Worm (Caenorhabditis elegans): ENCODE results near the gene map-2.

map-2 gene

DNA sequence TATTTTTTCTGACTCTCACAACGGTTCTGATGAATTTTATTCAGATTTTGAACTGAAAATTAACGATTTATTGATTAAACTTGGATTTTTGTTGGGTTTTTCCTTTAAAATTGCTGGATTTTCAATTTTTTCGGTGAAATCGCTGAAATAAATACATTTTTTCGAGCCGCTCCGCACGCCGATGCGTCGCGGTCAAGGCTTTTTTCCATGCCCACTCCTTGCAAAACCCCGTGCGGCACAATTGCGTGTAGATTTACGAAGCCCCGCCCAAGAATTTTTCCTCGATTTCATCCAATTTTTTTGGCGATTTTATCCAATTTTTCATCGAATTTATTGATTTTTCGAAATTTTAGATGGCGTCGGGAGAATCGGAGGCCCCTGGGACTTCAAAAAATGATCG, 10.8 kb upstream of the map-2 start, which contains the start of gene gtsf-1 (continued):
- TF ChIP-seq lin-11 (tag; optimal IDR thresholded peaks at IDR 0.05): peak; percentile 47
- peak; percentile 7 for TF ChIP-seq ets-4 (tag; optimal IDR thresholded peaks at IDR 0.05)
- TF ChIP-seq nhr-232 (tag; optimal IDR thresholded peaks at IDR 0.05): no peak
- TF ChIP-seq rnt-1 (tag; optimal IDR thresholded peaks at IDR 0.05): peak; percentile 50
- TF ChIP-seq nfya-1 (tag; optimal IDR thresholded peaks at IDR 0.05): peak; percentile 85
- peak; percentile 52 for TF ChIP-seq ztf-16 (tag; optimal IDR thresholded peaks at IDR 0.05)
- TF ChIP-seq pax-1 (tag; optimal IDR thresholded peaks at IDR 0.05): no peak
- TF ChIP-seq ceh-14 (tag; optimal IDR thresholded peaks at IDR 0.05): peak; percentile 81
- peak; percentile 74 for TF ChIP-seq K09A11.1 (tag; optimal IDR thresholded peaks at IDR 0.05; ENCODE audit: insufficient read depth)
- TF ChIP-seq gmeb-2 (tag; optimal IDR thresholded peaks at IDR 0.05): peak; percentile 44
- peak; percentile 47 for TF ChIP-seq ceh-34 (tag; optimal IDR thresholded peaks at IDR 0.05)
- TF ChIP-seq pat-9 (tag; optimal IDR thresholded peaks at IDR 0.05): peak; percentile 47
- peak; percentile 79 for TF ChIP-seq tbx-2 (tag; optimal IDR thresholded peaks at IDR 0.05)
- TF ChIP-seq sdc-2 (tag; optimal IDR thresholded peaks at IDR 0.05): no peak
- no peak for TF ChIP-seq npax-4 (tag; optimal IDR thresholded peaks at IDR 0.05)
- peak; percentile 53 for TF ChIP-seq ceh-2 (tag; optimal IDR thresholded peaks at IDR 0.05)
- no peak for TF ChIP-seq ahr-1 (tag; optimal IDR thresholded peaks at IDR 0.05)
- peak; percentile 25 for TF ChIP-seq C38D4.7 (GFP tag; optimal IDR thresholded peaks at IDR 0.05)
- peak; percentile 54 for TF ChIP-seq unc-86 (tag; optimal IDR thresholded peaks at IDR 0.05)
- TF ChIP-seq ceh-48 (tag; optimal IDR thresholded peaks at IDR 0.05): peak; percentile 45
- no peak for TF ChIP-seq nhr-11 (tag; optimal IDR thresholded peaks at IDR 0.05)
- peak; percentile 25 for TF ChIP-seq fax-1 (tag; optimal IDR thresholded peaks at IDR 0.05)
- peak; percentile 46 for TF ChIP-seq zip-5 (tag; optimal IDR thresholded peaks at IDR 0.05)

DNA sequence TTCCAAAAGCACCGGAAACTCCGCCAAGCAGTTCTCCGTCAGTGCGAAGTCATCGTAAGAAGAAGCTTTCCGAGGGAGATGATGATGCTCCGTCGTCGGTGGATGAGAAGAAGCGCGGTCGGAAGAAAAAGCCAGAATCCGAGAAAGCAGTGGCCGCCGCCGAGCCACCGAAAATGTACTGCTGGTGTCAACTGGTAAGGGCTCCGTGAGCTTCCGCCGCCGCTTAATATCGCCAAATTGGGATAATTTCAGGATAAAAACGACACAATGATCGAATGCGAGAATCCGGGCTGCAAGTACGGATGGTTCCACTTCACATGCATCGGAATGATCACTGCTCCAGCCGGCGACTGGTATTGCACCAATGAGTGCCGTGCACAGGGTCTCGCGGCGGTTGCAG, 10.2 kb upstream of the map-2 start:
- TF ChIP-seq madf-2 (tag; optimal IDR thresholded peaks at IDR 0.05) (no peak), sdc-2 (tag; optimal IDR thresholded peaks at IDR 0.05) (no peak), nhr-232 (tag; optimal IDR thresholded peaks at IDR 0.05) (no peak), nfya-1 (tag; optimal IDR thresholded peaks at IDR 0.05) (no peak), hlh-30 (tag; optimal IDR thresholded peaks at IDR 0.05; ENCODE audit: insufficient read depth) (no peak), ceh-14 (tag; optimal IDR thresholded peaks at IDR 0.05) (no peak), ceh-2 (tag; optimal IDR thresholded peaks at IDR 0.05) (no peak), ceh-6 (GFP tag; optimal IDR thresholded peaks at IDR 0.05) (no peak), pros-1 (tag; optimal IDR thresholded peaks at IDR 0.05) (no peak), syd-9 (tag; optimal IDR thresholded peaks at IDR 0.05) (no peak), zip-5 (tag; optimal IDR thresholded peaks at IDR 0.05) (no peak), ceh-45 (GFP tag; IDR thresholded peaks at IDR 0.05) (no peak), Y22D7AL.16 (tag; optimal IDR thresholded peaks at IDR 0.05) (no peak), ets-4 (tag; optimal IDR thresholded peaks at IDR 0.05) (no peak)

DNA sequence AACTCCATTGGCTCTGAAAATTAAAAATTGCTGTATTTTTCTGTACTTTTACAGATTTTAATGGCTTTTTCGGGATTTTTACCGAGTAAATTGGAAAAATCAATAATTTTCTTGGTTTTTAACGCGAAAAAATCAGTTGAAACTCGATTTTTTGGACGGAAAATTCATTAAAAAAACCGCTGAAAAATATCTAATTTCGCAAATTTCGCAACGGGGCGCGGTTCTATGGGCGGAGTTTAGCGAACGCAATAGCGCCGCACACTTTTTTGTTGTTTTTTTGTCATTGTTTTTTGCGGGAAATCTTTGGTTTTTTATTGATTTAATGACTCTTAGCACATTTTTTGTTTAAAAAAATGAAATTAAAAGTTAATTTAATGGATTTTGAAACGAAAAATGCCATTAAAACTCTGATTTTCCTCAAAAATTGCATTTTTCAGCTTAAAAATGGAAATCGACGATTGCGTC, 8.8 kb upstream of the map-2 start, which contains the start of the genes mel-46 and lsy-13:
TSS of gene mel-46 (minus strand) at position 51 of the 465 bp plus-strand sequence.
TSS of gene lsy-13 (plus strand) at position 440 of the 465 bp plus-strand sequence.
- TF ChIP-seq ceh-34 (tag; optimal IDR thresholded peaks at IDR 0.05) (peak; percentile 77), ceh-9 (tag; optimal IDR thresholded peaks at IDR 0.05) (no peak), ceh-48 (tag; optimal IDR thresholded peaks at IDR 0.05) (peak; percentile 53), fax-1 (tag; optimal IDR thresholded peaks at IDR 0.05) (peak; percentile 37), eyg-1 (tag; optimal IDR thresholded peaks at IDR 0.05) (peak; percentile 46), ceh-24 (tag; optimal IDR thresholded peaks at IDR 0.05) (no peak), pqm-1 (tag; optimal IDR thresholded peaks at IDR 0.05) (no peak), odd-2 (tag; optimal IDR thresholded peaks at IDR 0.05) (peak; percentile 28), ceh-45 (GFP tag; IDR thresholded peaks at IDR 0.05) (no peak), fkh-6 (tag; optimal IDR thresholded peaks at IDR 0.05) (peak; percentile 38), K02D7.2 (tag; optimal IDR thresholded peaks at IDR 0.05) (peak; percentile 55), lin-11 (tag; optimal IDR thresholded peaks at IDR 0.05) (peak; percentile 44), sox-4 (tag; optimal IDR thresholded peaks at IDR 0.05) (peak; percentile 70), zip-5 (tag; optimal IDR thresholded peaks at IDR 0.05) (peak; percentile 12), lim-6 (tag; optimal IDR thresholded peaks at IDR 0.05) (no peak), C38D4.7 (GFP tag; optimal IDR thresholded peaks at IDR 0.05) (no peak), dve-1 (tag; optimal IDR thresholded peaks at IDR 0.05) (no peak), ceh-19 (GFP tag; optimal IDR thresholded peaks at IDR 0.05) (peak; percentile 53), mec-3 (tag; optimal IDR thresholded peaks at IDR 0.05; ENCODE audit: borderline replicate concordance) (no peak), ref-2 (tag; optimal IDR thresholded peaks at IDR 0.05) (no peak), ztf-16 (tag; optimal IDR thresholded peaks at IDR 0.05) (peak; percentile 38), ceh-2 (tag; optimal IDR thresholded peaks at IDR 0.05) (peak; percentile 49), dmd-4 (tag; optimal IDR thresholded peaks at IDR 0.05; ENCODE audit: borderline replicate concordance) (peak; percentile 4), unc-86 (tag; optimal IDR thresholded peaks at IDR 0.05) (no peak), sox-2 (GFP tag; IDR thresholded peaks at IDR 0.05) (no peak), pha-4 (tag; optimal IDR thresholded peaks at IDR 0.05) (no peak), ceh-22 (tag; optimal IDR thresholded peaks at IDR 0.05) (no peak), hlh-6 (tag; optimal IDR thresholded peaks at IDR 0.05) (no peak)

Data from whole organism, late embryonic.